Fruit fly (Drosophila melanogaster) whole organism, prepupa: ENCODE results near the gene Roc1a.

ENCODE experiments used
- CG10669 ChIP-seq: fragments of 200-800 bp; sonication (Bioruptor generic); optimal IDR thresholded peaks from 3 replicates; lab custom pipeline; 2018; ENCODE audit warnings: missing biosample characterization, mild to moderate bottlenecking, missing genetic modification characterization, moderate library complexity
- CG16779 ChIP-seq: fragments of 200-800 bp; sonication (Bioruptor generic); optimal IDR thresholded peaks from 3 replicates; lab custom pipeline; 2017; ENCODE audit warnings: missing biosample characterization, mild to moderate bottlenecking, missing genetic modification characterization
- CG3919 ChIP-seq: fragments of 200-800 bp; sonication (Bioruptor generic); optimal IDR thresholded peaks from 3 replicates; lab custom pipeline; 2016; ENCODE audit warnings: missing biosample characterization, missing genetic modification characterization
- CG6163 ChIP-seq: fragments of 200-800 bp; sonication (Bioruptor generic); IDR thresholded peaks from 3 replicates; pipeline ENCODE4 v1.3.6; 2022; ENCODE audit warnings: missing biosample characterization, missing genetic modification characterization
- Ets21C ChIP-seq: fragments of 200-800 bp; sonication (Bioruptor generic); optimal IDR thresholded peaks from 3 replicates; lab custom pipeline; 2016; ENCODE audit warnings: missing biosample characterization, missing genetic modification characterization
- Sox102F ChIP-seq: fragments of 200-800 bp; sonication (Bioruptor generic); optimal IDR thresholded peaks from 2 replicates; lab custom pipeline; 2016; ENCODE audit warnings: missing biosample characterization, mild to moderate bottlenecking, missing genetic modification characterization
- topi ChIP-seq: fragments of 200-800 bp; sonication (Bioruptor generic); optimal IDR thresholded peaks from 3 replicates; lab custom pipeline; 2016; ENCODE audit warnings: missing biosample characterization, missing genetic modification characterization

dm6 chrX:601984-602383, 45.1 kb upstream of the Roc1a start:
- TF ChIP-seq Ets21C (GFP tag; lab: Kevin White, UChicago), result no peak
- no peak for TF ChIP-seq CG3919
- TF ChIP-seq CG10669 (GFP tag; lab: Kevin White, UChicago), result no peak
- no peak for TF ChIP-seq Sox102F (GFP tag; lab: Kevin White, UChicago)
- TF ChIP-seq CG6163 (GFP tag; lab: Robert Waterston, UW), result no peak
- no peak for TF ChIP-seq topi (GFP tag; lab: Kevin White, UChicago)
- no peak for TF ChIP-seq CG16779 (tag; lab: Kevin White, UChicago)
